Fruit fly (Drosophila melanogaster) whole organism, embryonic: ENCODE measurements around the gene RfC3.

Experiments
- ATbp ChIP-seq: fragments of 200-800 bp; sonication (Bioruptor generic); optimal IDR thresholded peaks from 2 replicates; lab custom pipeline; 2017; ENCODE audit warnings: missing biosample characterization, mild to moderate bottlenecking, missing genetic modification characterization, missing genetic modification reagents
- Antp ChIP-seq: fragments of 200-800 bp; sonication (Bioruptor generic); optimal IDR thresholded peaks from 3 replicates; lab custom pipeline; 2016; ENCODE audit warnings: missing biosample characterization, missing genetic modification characterization
- B-H2 ChIP-seq: fragments of 200-800 bp; sonication (Bioruptor generic); optimal IDR thresholded peaks from 2 replicates; lab custom pipeline; 2018; ENCODE audit warnings: missing biosample characterization, mild to moderate bottlenecking, missing genetic modification characterization
- Blimp-1 ChIP-seq: fragments of 200-800 bp; sonication (Bioruptor generic); optimal IDR thresholded peaks from 3 replicates; lab custom pipeline; 2018; ENCODE audit warnings: missing biosample characterization, missing genetic modification characterization, mild to moderate bottlenecking, moderate library complexity, missing genetic modification reagents
- CG10267 ChIP-seq: fragments of 200-800 bp; sonication (Bioruptor generic); optimal IDR thresholded peaks from 2 replicates; lab custom pipeline; 2018; ENCODE audit warnings: missing biosample characterization, mild to moderate bottlenecking, missing genetic modification characterization, moderate library complexity
- CG10274 ChIP-seq: fragments of 200-800 bp; sonication (Bioruptor generic); optimal IDR thresholded peaks from 3 replicates; lab custom pipeline; 2017; ENCODE audit warnings: missing biosample characterization, mild to moderate bottlenecking, missing genetic modification characterization
- CG10959 ChIP-seq: fragments of 200-800 bp; sonication (Bioruptor generic); IDR thresholded peaks from 2 replicates; pipeline ENCODE4 v1.3.6; 2022; ENCODE audit warnings: missing biosample characterization, missing genetic modification characterization
- CG11085 ChIP-seq: fragments of 200-800 bp; sonication (Bioruptor generic); IDR thresholded peaks from 2 replicates; pipeline ENCODE4 v1.3.6; 2022; ENCODE audit warnings: missing biosample characterization, missing genetic modification characterization
- CG11560 ChIP-seq: fragments of 200-800 bp; sonication (Bioruptor generic); IDR thresholded peaks from 3 replicates; pipeline ENCODE4 v1.3.6; 2022; ENCODE audit warnings: missing biosample characterization, missing genetic modification characterization
- CG17829 ChIP-seq: fragments of 200-800 bp; optimal IDR thresholded peaks from 2 replicates; lab custom pipeline; 2019; ENCODE audit warnings: missing biosample characterization, mild to moderate bottlenecking, missing genetic modification characterization, moderate library complexity
- CG2129 ChIP-seq: fragments of 200-800 bp; sonication (Bioruptor generic); IDR thresholded peaks from 2 replicates; pipeline ENCODE4 v1.3.6; 2022; ENCODE audit warnings: missing biosample characterization, missing genetic modification characterization; ENCODE audit not compliant: partially characterized antibody
- CG3407 ChIP-seq: fragments of 200-800 bp; sonication (Bioruptor generic); optimal IDR thresholded peaks from 2 replicates; lab custom pipeline; 2018; ENCODE audit warnings: missing biosample characterization, mild to moderate bottlenecking, missing genetic modification characterization
- CG34224 ChIP-seq: fragments of 200-800 bp; sonication (Bioruptor generic); IDR thresholded peaks from 3 replicates; pipeline ENCODE4 v1.3.6; 2022; ENCODE audit warnings: missing biosample characterization, missing genetic modification characterization; ENCODE audit not compliant: partially characterized antibody
- CG34422 ChIP-seq: fragments of 200-800 bp; sonication (Bioruptor generic); IDR thresholded peaks from 3 replicates; pipeline ENCODE4 v1.3.6; 2022; ENCODE audit warnings: missing biosample characterization, missing genetic modification characterization
- CG5180 ChIP-seq: fragments of 200-800 bp; sonication (Bioruptor generic); optimal IDR thresholded peaks from 3 replicates; lab custom pipeline; 2017; ENCODE audit warnings: missing biosample characterization, missing genetic modification characterization, mild to moderate bottlenecking, moderate library complexity, missing genetic modification reagents
- CG6175 ChIP-seq: fragments of 200-800 bp; sonication (Bioruptor generic); IDR thresholded peaks from 3 replicates; pipeline ENCODE4 v1.3.6; 2022; ENCODE audit warnings: missing biosample characterization, missing genetic modification characterization
- CG7372 ChIP-seq: fragments of 200-800 bp; sonication (Bioruptor generic); IDR thresholded peaks from 2 replicates; pipeline ENCODE4 v1.3.6; 2022; ENCODE audit warnings: missing biosample characterization, missing genetic modification characterization
- Dad ChIP-seq: fragments of 200-800 bp; sonication (Bioruptor generic); optimal IDR thresholded peaks from 3 replicates; lab custom pipeline; 2016; ENCODE audit warnings: missing biosample characterization, missing genetic modification characterization
- ERR ChIP-seq: fragments of 200-800 bp; sonication (Bioruptor generic); optimal IDR thresholded peaks from 2 replicates; lab custom pipeline; 2016; ENCODE audit warnings: missing biosample characterization, missing genetic modification characterization
- HHEX ChIP-seq: fragments of 200-800 bp; sonication (Bioruptor generic); optimal IDR thresholded peaks from 3 replicates; lab custom pipeline; 2017; ENCODE audit warnings: missing biosample characterization, mild to moderate bottlenecking, missing genetic modification characterization, missing genetic modification reagents
- Max ChIP-seq: fragments of 200-800 bp; sonication (Bioruptor generic); optimal IDR thresholded peaks from 2 replicates; lab custom pipeline; 2016; ENCODE audit warnings: missing biosample characterization, mild to moderate bottlenecking, missing genetic modification characterization
- Med ChIP-seq: fragments of 200-800 bp; sonication (Bioruptor generic); peaks from one replicate; lab custom pipeline; 2016; ENCODE audit warnings: missing biosample characterization, missing genetic modification characterization, mild to moderate bottlenecking, inconsistent platforms, moderate library complexity
- Meics ChIP-seq: fragments of 200-800 bp; sonication (Bioruptor generic); optimal IDR thresholded peaks from 2 replicates; lab custom pipeline; 2017; ENCODE audit warnings: missing biosample characterization, mild to moderate bottlenecking, missing genetic modification characterization
- Neu2 ChIP-seq: fragments of 200-800 bp; sonication (Bioruptor generic); optimal IDR thresholded peaks from 3 replicates; lab custom pipeline; 2016; ENCODE audit warnings: missing biosample characterization, missing genetic modification characterization, borderline replicate concordance
- Nf-YB ChIP-seq: fragments of 200-800 bp; sonication (Bioruptor generic); optimal IDR thresholded peaks from 3 replicates; lab custom pipeline; 2019; ENCODE audit warnings: missing biosample characterization, mild to moderate bottlenecking, missing genetic modification characterization, moderate library complexity
- ac ChIP-seq: fragments of 200-800 bp; sonication (Bioruptor generic); optimal IDR thresholded peaks from 3 replicates; lab custom pipeline; 2017; ENCODE audit warnings: missing biosample characterization, mild to moderate bottlenecking, missing genetic modification characterization
- ase ChIP-seq: fragments of 200-800 bp; sonication (Bioruptor generic); IDR thresholded peaks from 3 replicates; pipeline ENCODE4 v1.3.6; 2022; ENCODE audit warnings: missing biosample characterization, missing genetic modification characterization
- corto ChIP-seq: fragments of 200-800 bp; sonication (Bioruptor generic); optimal IDR thresholded peaks from 2 replicates; lab custom pipeline; 2016; ENCODE audit warnings: missing biosample characterization, mild to moderate bottlenecking, missing genetic modification characterization, moderate library complexity
- dmrt11E ChIP-seq: fragments of 200-800 bp; sonication (Bioruptor generic); optimal IDR thresholded peaks from 3 replicates; lab custom pipeline; 2018; ENCODE audit warnings: missing biosample characterization, mild to moderate bottlenecking, missing genetic modification characterization, moderate library complexity
- gcm2 ChIP-seq: fragments of 200-800 bp; sonication (Bioruptor generic); optimal IDR thresholded peaks from 2 replicates; lab custom pipeline; 2016; ENCODE audit warnings: missing biosample characterization, missing genetic modification characterization
- gsb-n ChIP-seq: fragments of 200-800 bp; sonication (Bioruptor generic); optimal IDR thresholded peaks from 3 replicates; lab custom pipeline; 2018; ENCODE audit warnings: missing biosample characterization, mild to moderate bottlenecking, missing genetic modification characterization
- jumu ChIP-seq: fragments of 200-800 bp; sonication (Bioruptor generic); optimal IDR thresholded peaks from 3 replicates; lab custom pipeline; 2016; ENCODE audit warnings: missing biosample characterization, missing genetic modification characterization
- kah ChIP-seq: fragments of 200-800 bp; sonication (Bioruptor generic); optimal IDR thresholded peaks from 2 replicates; lab custom pipeline; 2018; ENCODE audit warnings: missing biosample characterization, mild to moderate bottlenecking, missing genetic modification characterization
- lola ChIP-seq, 3 experiments: fragments of >200 bp in 2 of 3; fragments of 200-800 bp in 1 of 3; sonication (Bioruptor generic) in 1 of 3; optimal IDR thresholded peaks; 2 replicates each; lab custom pipeline; 2017 to 2019; ENCODE audit warnings: missing biosample characterization in 3 of 3, missing genetic modification characterization in 3 of 3, mild to moderate bottlenecking in 1 of 3, moderate library complexity in 1 of 3
- mam ChIP-seq: fragments of 200-800 bp; sonication (Bioruptor generic); optimal IDR thresholded peaks from 3 replicates; lab custom pipeline; 2016; ENCODE audit warnings: missing biosample characterization, missing genetic modification characterization
- nau ChIP-seq: fragments of 200-800 bp; sonication (Bioruptor generic); optimal IDR thresholded peaks from 3 replicates; lab custom pipeline; 2017; ENCODE audit warnings: missing biosample characterization, mild to moderate bottlenecking, missing genetic modification characterization, missing genetic modification reagents
- oc ChIP-seq: fragments of 200-800 bp; sonication (Bioruptor generic); optimal IDR thresholded peaks from 2 replicates; lab custom pipeline; 2018; ENCODE audit warnings: missing biosample characterization, mild to moderate bottlenecking, missing genetic modification characterization, moderate library complexity
- odd ChIP-seq: fragments of 200-800 bp; sonication (Bioruptor generic); optimal IDR thresholded peaks from 2 replicates; lab custom pipeline; 2017; ENCODE audit warnings: missing biosample characterization, mild to moderate bottlenecking, missing genetic modification characterization
- org-1 ChIP-seq: fragments of 200-800 bp; sonication (Bioruptor generic); optimal IDR thresholded peaks from 2 replicates; lab custom pipeline; 2017; ENCODE audit warnings: missing biosample characterization, missing genetic modification characterization
- otp ChIP-seq: fragments of 200-800 bp; sonication (Bioruptor generic); IDR thresholded peaks from 3 replicates; pipeline ENCODE4, ENCODE4 v1.3.6; 2022; ENCODE audit warnings: missing biosample characterization, missing genetic modification characterization
- phol ChIP-seq: fragments of 200-800 bp; sonication (Bioruptor generic); optimal IDR thresholded peaks from 3 replicates; lab custom pipeline; 2018; ENCODE audit warnings: missing biosample characterization, mild to moderate bottlenecking, missing genetic modification characterization, moderate library complexity
- pzg ChIP-seq: fragments of 200-800 bp; sonication (Bioruptor generic); optimal IDR thresholded peaks from 3 replicates; lab custom pipeline; 2018; ENCODE audit warnings: missing biosample characterization, mild to moderate bottlenecking, missing genetic modification characterization, moderate library complexity
- sima ChIP-seq: fragments of 200-800 bp; sonication (Bioruptor generic); optimal IDR thresholded peaks from 2 replicates; lab custom pipeline; 2016; ENCODE audit warnings: missing biosample characterization, missing genetic modification characterization
- slp2 ChIP-seq: fragments of 200-800 bp; sonication (Bioruptor generic); optimal IDR thresholded peaks from 2 replicates; lab custom pipeline; 2016; ENCODE audit warnings: missing biosample characterization, missing genetic modification characterization
- sr ChIP-seq: fragments of 200-800 bp; sonication (Bioruptor generic); IDR thresholded peaks from 3 replicates; pipeline ENCODE4 v1.3.6; 2022; ENCODE audit warnings: missing biosample characterization, missing genetic modification characterization
- stwl ChIP-seq: fragments of 200-800 bp; sonication (Bioruptor generic); optimal IDR thresholded peaks from 3 replicates; lab custom pipeline; 2018; ENCODE audit warnings: missing biosample characterization, mild to moderate bottlenecking, missing genetic modification characterization, moderate library complexity
- tap ChIP-seq: fragments of 200-800 bp; optimal IDR thresholded peaks from 3 replicates; lab custom pipeline; 2019; ENCODE audit warnings: missing biosample characterization, mild to moderate bottlenecking, missing genetic modification characterization, moderate library complexity
- trem ChIP-seq: fragments of 200-800 bp; optimal IDR thresholded peaks from 3 replicates; lab custom pipeline; 2019; ENCODE audit warnings: missing biosample characterization, mild to moderate bottlenecking, missing genetic modification characterization, moderate library complexity
- z ChIP-seq: fragments of 200-800 bp; sonication (Bioruptor generic); IDR thresholded peaks from 3 replicates; pipeline ENCODE4 v1.3.6; 2022; ENCODE audit warnings: missing biosample characterization, missing genetic modification characterization

The RfC3 gene

DNA sequence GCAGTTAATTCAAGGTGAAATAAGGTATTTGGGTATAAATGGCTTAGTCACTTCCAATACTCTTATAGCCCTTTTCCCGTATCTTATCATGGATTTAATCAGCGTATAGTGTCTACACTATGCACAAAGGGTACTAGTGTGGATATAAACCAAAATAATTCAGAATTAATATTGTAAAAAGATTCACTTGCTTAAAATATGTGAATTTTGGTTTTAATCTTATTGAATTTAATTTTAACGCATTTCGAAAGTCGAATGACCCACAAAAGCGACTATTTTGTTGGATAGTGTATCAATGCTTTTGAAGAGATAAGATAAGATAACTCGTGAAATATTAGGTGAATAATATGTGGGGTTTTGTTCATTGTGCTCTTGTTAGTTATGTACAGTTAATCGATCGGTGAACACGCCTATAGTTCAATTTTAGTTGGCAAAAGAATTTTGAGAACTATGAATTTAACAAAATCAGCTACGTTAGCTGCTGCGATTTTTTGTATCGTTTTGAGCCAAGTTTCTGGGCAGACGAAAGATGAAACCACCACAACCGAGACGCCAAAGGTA lies 37.0 kb upstream of the RfC3 start, which contains the start of gene CG5096 (continued):
- TF ChIP-seq ATbp = peak; percentile 82
- TF ChIP-seq mam (GFP tag; lab: Kevin White, UChicago) = peak; percentile 86
- TF ChIP-seq ac (GFP tag; lab: Kevin White, UChicago) = no peak
- TF ChIP-seq Blimp-1 (GFP tag; lab: Kevin White, UChicago) = peak; percentile 85
- TF ChIP-seq z (GFP tag; lab: Robert Waterston, UW) = no peak
- TF ChIP-seq Dad (GFP tag; lab: Kevin White, UChicago) = peak; percentile 51
- peak; percentile 67 for TF ChIP-seq kah (GFP tag; lab: Kevin White, UChicago)
- TF ChIP-seq CG7372 = peak; percentile 81
- no peak for TF ChIP-seq CG11560 (tag; lab: Robert Waterston, UW)
- TF ChIP-seq HHEX (GFP tag; lab: Kevin White, UChicago) = peak; percentile 90
- peak; percentile 23 for TF ChIP-seq gcm2 (GFP tag; lab: Kevin White, UChicago)
- no peak for TF ChIP-seq stwl (tag; lab: Kevin White, UChicago)
- TF ChIP-seq otp (GFP tag; lab: Robert Waterston, UW) = peak; percentile 87
- TF ChIP-seq CG10274 (GFP tag; lab: Kevin White, UChicago) = peak; percentile 46
- peak; percentile 84 for TF ChIP-seq B-H2
- no peak for TF ChIP-seq CG2129 (GFP tag; lab: Robert Waterston, UW)
- TF ChIP-seq jumu = peak; percentile 53
- TF ChIP-seq CG5180 (GFP tag; lab: Kevin White, UChicago) = peak; percentile 78
- peak; percentile 48 for TF ChIP-seq Antp (GFP tag; lab: Kevin White, UChicago)
- TF ChIP-seq Max = peak; percentile 70
- TF ChIP-seq CG3407 (GFP tag; lab: Kevin White, UChicago) = peak; percentile 49
- peak; percentile 78 for TF ChIP-seq org-1 (GFP tag; lab: Kevin White, UChicago)
- peak; percentile 49 for TF ChIP-seq dmrt11E (tag; lab: Kevin White, UChicago)
- TF ChIP-seq ERR (GFP tag; lab: Kevin White, UChicago) = peak; percentile 77
- peak; percentile 80 for TF ChIP-seq CG10267 (tag; lab: Kevin White, UChicago)
- peak; percentile 88 for TF ChIP-seq CG17829 (tag; lab: Kevin White, UChicago)
- TF ChIP-seq trem (tag; lab: Kevin White, UChicago) = peak; percentile 75
- peak; percentile 51; the same call in 1 of the 2 replicates for TF ChIP-seq CG10959
- TF ChIP-seq sima (GFP tag; lab: Kevin White, UChicago) = peak; percentile 15
- peak; percentile 27 for TF ChIP-seq corto (GFP tag; lab: Kevin White, UChicago)
- TF ChIP-seq ase (GFP tag; lab: Robert Waterston, UW) = peak; percentile 77; the same call in 2 of the 3 replicates
- TF ChIP-seq CG6175 = peak; percentile 63; the same call in 1 of the 3 replicates
- peak; percentile 91 for TF ChIP-seq Meics (GFP tag; lab: Kevin White, UChicago)
- TF ChIP-seq odd = peak; percentile 75
- peak; percentile 97 for TF ChIP-seq Med (GFP tag; lab: Kevin White, UChicago)
- peak; percentile 74 for TF ChIP-seq Nf-YB (GFP tag; lab: Kevin White, UChicago)
- no peak for TF ChIP-seq Neu2 (GFP tag; lab: Kevin White, UChicago)
- TF ChIP-seq tap = peak; percentile 94
- TF ChIP-seq CG11085 (GFP tag; lab: Robert Waterston, UW) = peak; percentile 83
- TF ChIP-seq pzg = peak; percentile 10
- TF ChIP-seq sr (GFP tag; lab: Robert Waterston, UW) = no peak; the same call in 2 of the 3 replicates
- no peak for TF ChIP-seq CG34224
- TF ChIP-seq CG34422 (GFP tag; lab: Robert Waterston, UW) = peak; percentile 91
- TF ChIP-seq slp2 (GFP tag; lab: Kevin White, UChicago) = peak; percentile 47
- TF ChIP-seq oc (tag; lab: Kevin White, UChicago) = no peak
- TF ChIP-seq phol (tag; lab: Kevin White, UChicago) = peak; percentile 81
- peak in 1 of 3 experiments; percentile 58 for TF ChIP-seq lola (GFP tag; optimal IDR thresholded peaks at IDR 0.05; lab: Kevin White, UChicago)
- peak; percentile 72 for TF ChIP-seq gsb-n (tag; lab: Kevin White, UChicago)
- TF ChIP-seq nau (GFP tag; lab: Kevin White, UChicago) = peak; percentile 84
